Worm (Caenorhabditis elegans): ENCODE data around the gene F27D9.13.
"Not testable (repeated sequence)": the region's sequence is repeated elsewhere in the genome, so short reads cannot be mapped to it uniquely, and the experiment has no call there.

F27D9.13 gene

ce11 chrX:7664819-7665218 is 2.4 kb downstream of the F27D9.13 start, which contains the start of gene dhs-29:
Gene dhs-29 (minus strand): TSS chrX:7664919.
- TF ChIP-seq lin-39 (tag; optimal IDR thresholded peaks at IDR 0.05); hlh-30 (tag; optimal IDR thresholded peaks at IDR 0.05; ENCODE audit: insufficient read depth); spr-1 (tag; optimal IDR thresholded peaks at IDR 0.05): not testable (repeated sequence)

- TF ChIP-seq egl-27 (tag; optimal IDR thresholded peaks at IDR 0.05) (no peak), unc-62 (GFP tag; optimal IDR thresholded peaks at IDR 0.05 in 1 of 2) (peak in 1 of 2 experiments; percentile 53), unc-62 (tag; optimal IDR thresholded peaks at IDR 0.05) (no peak), zfp-3 (GFP tag; conservative IDR thresholded peaks at IDR 0.05) (no peak), pqm-1 (tag; optimal IDR thresholded peaks at IDR 0.05) (no peak), nhr-237 (tag; optimal IDR thresholded peaks at IDR 0.05) (no peak), pha-4 (GFP tag; IDR thresholded peaks at IDR 0.05) (no peak), pha-4 (tag; optimal IDR thresholded peaks at IDR 0.05) (no peak), lir-3 (tag; optimal IDR thresholded peaks at IDR 0.05) (no peak), F10B5.3 (tag; optimal IDR thresholded peaks at IDR 0.05) (no peak), nhr-48 (tag; optimal IDR thresholded peaks at IDR 0.05) (no peak)
Observed at ce11 chrX:7664419-7664818, 2.8 kb downstream of the F27D9.13 start.

- TF ChIP-seq T26A8.4 (GFP tag; IDR thresholded peaks at IDR 0.05) (no peak), hlh-30 (tag; optimal IDR thresholded peaks at IDR 0.05; ENCODE audit: insufficient read depth) (no peak), lin-39 (tag; optimal IDR thresholded peaks at IDR 0.05) (no peak), lsy-2 (tag; optimal IDR thresholded peaks at IDR 0.05) (peak in 1 of 2 experiments; percentile 1)
Observed at ce11 chrX:7662532-7662931, 4.7 kb downstream of the F27D9.13 start.

ce11 chrX:7661628-7662027 is 5.6 kb downstream of the F27D9.13 start:
- peak; percentile 32 for TF ChIP-seq nhr-28 (tag; optimal IDR thresholded peaks at IDR 0.05)
- no peak for TF ChIP-seq daf-8 (GFP tag; IDR thresholded peaks at IDR 0.05)
- TF ChIP-seq ceh-62 (tag; optimal IDR thresholded peaks at IDR 0.05), result no peak
- TF ChIP-seq daf-16 (GFP tag; optimal IDR thresholded peaks at IDR 0.05), result no peak
- peak; percentile 89 for TF ChIP-seq daf-16 (tag; optimal IDR thresholded peaks at IDR 0.05)
- TF ChIP-seq hif-1 (tag; optimal IDR thresholded peaks at IDR 0.05), result no peak
- peak in 1 of 2 experiments; percentile 42 for TF ChIP-seq lsy-2 (tag; optimal IDR thresholded peaks at IDR 0.05)
- TF ChIP-seq lin-13 (GFP tag; optimal IDR thresholded peaks at IDR 0.05), result peak; percentile 27
- peak; percentile 36 for TF ChIP-seq mxl-3 (GFP tag; optimal IDR thresholded peaks at IDR 0.05)
- peak; percentile 56 for TF ChIP-seq hlh-11 (tag; optimal IDR thresholded peaks at IDR 0.05)
- no peak for TF ChIP-seq pha-4 (GFP tag; IDR thresholded peaks at IDR 0.05)
- peak; percentile 58 for TF ChIP-seq pha-4 (tag; optimal IDR thresholded peaks at IDR 0.05)
- peak; percentile 52 for TF ChIP-seq mep-1 (tag; optimal IDR thresholded peaks at IDR 0.05)
- no peak for TF ChIP-seq aha-1 (tag)
- TF ChIP-seq mdt-29 (GFP tag; IDR thresholded peaks at IDR 0.05), result no peak
- peak; percentile 72 for TF ChIP-seq lin-38 (GFP tag; IDR thresholded peaks at IDR 0.05)
- peak; percentile 18 for TF ChIP-seq hlh-30 (tag; optimal IDR thresholded peaks at IDR 0.05; ENCODE audit: insufficient read depth)
- TF ChIP-seq dpl-1 (GFP tag; optimal IDR thresholded peaks at IDR 0.05), result peak; percentile 2
- peak; percentile 75 for TF ChIP-seq dve-1 (tag; optimal IDR thresholded peaks at IDR 0.05; ENCODE audit: insufficient read depth)
- TF ChIP-seq mes-2 (tag; optimal IDR thresholded peaks at IDR 0.05; ENCODE audit: poor library complexity, severe bottlenecking), result peak; percentile 72
- peak; percentile 33 for TF ChIP-seq nhr-6 (tag; optimal IDR thresholded peaks at IDR 0.05)

ce11 chrX:7660919-7661557 is 6.2 kb downstream of the F27D9.13 start, which contains the start of gene pcca-1:
Gene pcca-1 (minus strand): TSS chrX:7660986.
- TF ChIP-seq lsy-2 (tag; optimal IDR thresholded peaks at IDR 0.05), result no peak
- TF ChIP-seq ztf-7 (tag; optimal IDR thresholded peaks at IDR 0.05), result peak; percentile 29
- no peak for TF ChIP-seq zfp-2 (tag; optimal IDR thresholded peaks at IDR 0.05)
- peak; percentile 100 for TF ChIP-seq aha-1 (tag)
- no peak for TF ChIP-seq daf-16 (GFP tag; optimal IDR thresholded peaks at IDR 0.05)
- TF ChIP-seq daf-16 (tag; optimal IDR thresholded peaks at IDR 0.05), result peak; percentile 91
- TF ChIP-seq hmg-1.1 (GFP tag; IDR thresholded peaks at IDR 0.05), result peak; percentile 7; the same call in 1 of the 2 replicates
- TF ChIP-seq mdl-1 (tag; optimal IDR thresholded peaks at IDR 0.05), result peak in 1 of 2 experiments; percentile 27
- peak in 1 of 2 experiments; percentile 83 for TF ChIP-seq unc-62 (GFP tag; optimal IDR thresholded peaks at IDR 0.05 in 1 of 2)
- no peak for TF ChIP-seq unc-62 (tag; optimal IDR thresholded peaks at IDR 0.05)
- peak; percentile 71 to 99 for TF ChIP-seq hif-1 (tag; optimal IDR thresholded peaks at IDR 0.05)
- TF ChIP-seq nhr-28 (tag; optimal IDR thresholded peaks at IDR 0.05), result no peak

Data from whole organism, L4 larva.